Fruit fly (Drosophila melanogaster) whole organism, embryonic: ENCODE data around the gene CG18131.
A peak's percentile ranks its signal among the peaks of the same experiment; 100 is the strongest.

Experiments used
- Atf3 ChIP-seq: fragments of 200-800 bp; sonication (Bioruptor generic); optimal IDR thresholded peaks from 3 replicates; lab custom pipeline; 2016; ENCODE audit warnings: missing biosample characterization, missing genetic modification characterization
- CG11695 ChIP-seq: fragments of 200-800 bp; sonication (Bioruptor generic); IDR thresholded peaks from 3 replicates; pipeline ENCODE4 v1.3.6; 2022; ENCODE audit warnings: missing biosample characterization, missing genetic modification characterization
- CG1233 ChIP-seq: fragments of 200-800 bp; sonication (Bioruptor generic); optimal IDR thresholded peaks from 4 replicates; lab custom pipeline; 2018; ENCODE audit warnings: missing biosample characterization, mild to moderate bottlenecking, missing genetic modification characterization
- CG12659 ChIP-seq: fragments of 200-800 bp; sonication (Bioruptor generic); optimal IDR thresholded peaks from 3 replicates; lab custom pipeline; 2017; ENCODE audit warnings: mild to moderate bottlenecking, missing biosample characterization, missing genetic modification reagents, missing genetic modification characterization
- CG13424 ChIP-seq: fragments of 200-800 bp; sonication (Bioruptor generic); optimal IDR thresholded peaks from 2 replicates; lab custom pipeline; 2019; ENCODE audit warnings: missing biosample characterization, mild to moderate bottlenecking, missing genetic modification characterization, moderate library complexity
- CG15011 ChIP-seq: fragments of 200-800 bp; sonication (Bioruptor generic); optimal IDR thresholded peaks from 3 replicates; lab custom pipeline; 2018; ENCODE audit warnings: missing biosample characterization, mild to moderate bottlenecking, missing genetic modification characterization
- CG15601 ChIP-seq: fragments of 200-800 bp; sonication (Bioruptor generic); optimal IDR thresholded peaks from 3 replicates; lab custom pipeline; 2019; ENCODE audit warnings: missing biosample characterization, mild to moderate bottlenecking, missing genetic modification characterization, moderate library complexity
- CG16813 ChIP-seq: fragments of 200-800 bp; sonication (Bioruptor generic); IDR thresholded peaks from 3 replicates; pipeline ENCODE4 v1.3.6; 2022; ENCODE audit warnings: missing biosample characterization, missing genetic modification characterization; ENCODE audit not compliant: partially characterized antibody
- CG17186 ChIP-seq: fragments of 200-800 bp; sonication (Bioruptor generic); optimal IDR thresholded peaks from 3 replicates; lab custom pipeline; 2017; ENCODE audit warnings: missing biosample characterization, missing genetic modification reagents, missing genetic modification characterization
- CG17359 ChIP-seq: fragments of 200-800 bp; sonication (Bioruptor generic); optimal IDR thresholded peaks from 3 replicates; lab custom pipeline; 2018; ENCODE audit warnings: missing biosample characterization, mild to moderate bottlenecking, missing genetic modification characterization, moderate library complexity
- CG17361 ChIP-seq: fragments of 200-800 bp; sonication (Bioruptor generic); IDR thresholded peaks from 3 replicates; pipeline ENCODE4 v1.3.6; 2022; ENCODE audit warnings: missing biosample characterization, missing genetic modification characterization
- CG2116 ChIP-seq: fragments of 200-800 bp; sonication (Bioruptor generic); optimal IDR thresholded peaks from 3 replicates; lab custom pipeline; 2018; ENCODE audit warnings: missing biosample characterization, mild to moderate bottlenecking, missing genetic modification characterization
- CG30020 ChIP-seq: fragments of 200-800 bp; optimal IDR thresholded peaks from 2 replicates; lab custom pipeline; 2019; ENCODE audit warnings: missing biosample characterization, mild to moderate bottlenecking, missing genetic modification characterization, moderate library complexity
- CG4730 ChIP-seq: fragments of 200-800 bp; sonication (Bioruptor generic); IDR thresholded peaks from 2 replicates; pipeline ENCODE4 v1.3.6; 2022; ENCODE audit warnings: missing biosample characterization, missing genetic modification characterization
- CG6689 ChIP-seq: fragments of 200-800 bp; sonication (Bioruptor generic); IDR thresholded peaks from 2 replicates; pipeline ENCODE4 v1.3.6; 2022; ENCODE audit warnings: missing biosample characterization, missing genetic modification characterization
- CG9932 ChIP-seq: fragments of 200-800 bp; sonication (Bioruptor generic); IDR thresholded peaks from 2 replicates; pipeline ENCODE4 v1.3.6; 2022; ENCODE audit warnings: missing biosample characterization, missing genetic modification characterization
- CkIIα-i1 ChIP-seq: fragments of 200-800 bp; sonication (Bioruptor generic); IDR thresholded peaks from 2 replicates; pipeline ENCODE4 v1.3.6; 2022; ENCODE audit warnings: missing biosample characterization, missing genetic modification characterization
- Dip3 ChIP-seq: fragments of 200-800 bp; sonication (Bioruptor generic); optimal IDR thresholded peaks from 3 replicates; lab custom pipeline; 2016; ENCODE audit warnings: missing biosample characterization, missing genetic modification characterization
- Fer2 ChIP-seq: fragments of 200-800 bp; sonication (Bioruptor generic); optimal IDR thresholded peaks from 2 replicates; lab custom pipeline; 2018; ENCODE audit warnings: missing biosample characterization, mild to moderate bottlenecking, missing genetic modification characterization, moderate library complexity
- H15 ChIP-seq: fragments of 200-800 bp; sonication (Bioruptor generic); IDR thresholded peaks from 3 replicates; pipeline ENCODE4 v1.3.6; 2022; ENCODE audit warnings: missing biosample characterization, missing genetic modification characterization
- Hmr ChIP-seq: fragments of 200-800 bp; sonication (Bioruptor generic); optimal IDR thresholded peaks from 3 replicates; lab custom pipeline; 2017; ENCODE audit warnings: mild to moderate bottlenecking, missing biosample characterization, missing genetic modification reagents, missing genetic modification characterization
- Hr39 ChIP-seq: fragments of >200 bp; optimal IDR thresholded peaks from 2 replicates; lab custom pipeline; 2017
- Hr78 ChIP-seq, 2 experiments: fragments of 200-800 bp in 1 of 2; fragments of >200 bp in 1 of 2; sonication (Bioruptor generic) in 1 of 2; optimal IDR thresholded peaks; 2 replicates each; lab custom pipeline; 2017 to 2019; ENCODE audit warnings: missing biosample characterization in 2 of 2, missing genetic modification characterization in 2 of 2, mild to moderate bottlenecking in 1 of 2, moderate library complexity in 1 of 2
- NfI ChIP-seq: fragments of 200-800 bp; sonication (Bioruptor generic); optimal IDR thresholded peaks from 3 replicates; lab custom pipeline; 2018; ENCODE audit warnings: missing biosample characterization, mild to moderate bottlenecking, missing genetic modification characterization, moderate library complexity
- Spps ChIP-seq: fragments of 200-800 bp; sonication (Bioruptor generic); optimal IDR thresholded peaks from 2 replicates; lab custom pipeline; 2018; ENCODE audit warnings: missing biosample characterization, mild to moderate bottlenecking, missing genetic modification characterization
- Ssrp ChIP-seq: fragments of 200-800 bp; sonication (Bioruptor generic); optimal IDR thresholded peaks from 2 replicates; lab custom pipeline; 2018; ENCODE audit warnings: missing biosample characterization, mild to moderate bottlenecking, missing genetic modification characterization, moderate library complexity
- bab2 ChIP-seq: fragments of 200-800 bp; sonication (Bioruptor generic); optimal IDR thresholded peaks from 2 replicates; lab custom pipeline; 2016; ENCODE audit warnings: missing biosample characterization, missing genetic modification characterization
- bowl ChIP-seq: fragments of 200-800 bp; sonication (Bioruptor generic); IDR thresholded peaks from 2 replicates; pipeline ENCODE4 v1.3.6; 2022; ENCODE audit warnings: missing biosample characterization, missing genetic modification characterization
- chinmo ChIP-seq: fragments of 200-800 bp; sonication (Bioruptor generic); IDR thresholded peaks from 4 replicates; pipeline ENCODE4 v1.3.6; 2022; ENCODE audit warnings: missing biosample characterization, missing genetic modification characterization; ENCODE audit not compliant: partially characterized antibody
- crol ChIP-seq: fragments of 200-800 bp; sonication (Bioruptor generic); IDR thresholded peaks from 2 replicates; pipeline ENCODE4 v1.3.6; 2022; ENCODE audit warnings: missing biosample characterization, missing genetic modification characterization
- esg ChIP-seq: fragments of 200-800 bp; sonication (Bioruptor generic); conservative IDR thresholded peaks from 2 replicates; pipeline ENCODE4 v1.3.6; 2022; ENCODE audit warnings: missing biosample characterization, missing genetic modification characterization
- eve ChIP-seq, 2 experiments: fragments of >200 bp; optimal IDR thresholded peaks; 2 replicates each; lab custom pipeline; 2017; ENCODE audit warnings: missing biosample characterization in 2 of 2, missing genetic modification characterization in 2 of 2
- gce ChIP-seq: fragments of 200-800 bp; sonication (Bioruptor generic); IDR thresholded peaks from 3 replicates; pipeline ENCODE4 v1.3.6; 2022; ENCODE audit warnings: missing biosample characterization, missing genetic modification characterization
- jigr1 ChIP-seq: fragments of 200-800 bp; sonication (Bioruptor generic); IDR thresholded peaks from 3 replicates; pipeline ENCODE4 v1.3.6; 2022; ENCODE audit warnings: missing biosample characterization, missing genetic modification characterization
- mam ChIP-seq: fragments of 200-800 bp; sonication (Bioruptor generic); optimal IDR thresholded peaks from 3 replicates; lab custom pipeline; 2016; ENCODE audit warnings: missing biosample characterization, missing genetic modification characterization
- mirr ChIP-seq: fragments of 200-800 bp; sonication (Bioruptor generic); optimal IDR thresholded peaks from 3 replicates; lab custom pipeline; 2018; ENCODE audit warnings: missing biosample characterization, mild to moderate bottlenecking, missing genetic modification characterization
- nau ChIP-seq: fragments of 200-800 bp; sonication (Bioruptor generic); optimal IDR thresholded peaks from 3 replicates; lab custom pipeline; 2017; ENCODE audit warnings: missing biosample characterization, mild to moderate bottlenecking, missing genetic modification characterization, missing genetic modification reagents
- nerfin-1 ChIP-seq: fragments of 200-800 bp; sonication (Bioruptor generic); optimal IDR thresholded peaks from 3 replicates; lab custom pipeline; 2019; ENCODE audit warnings: missing biosample characterization, mild to moderate bottlenecking, missing genetic modification characterization, moderate library complexity
- pfk ChIP-seq: fragments of 200-800 bp; sonication (Bioruptor generic); optimal IDR thresholded peaks from 2 replicates; lab custom pipeline; 2018; ENCODE audit warnings: missing biosample characterization, mild to moderate bottlenecking, missing genetic modification characterization, moderate library complexity
- sc ChIP-seq, 3 experiments: fragments of >200 bp in 2 of 3; fragments of 200-800 bp in 1 of 3; sonication (Bioruptor generic) in 1 of 3; optimal IDR thresholded peaks; 2 replicates in 2 of 3; 3 replicates in 1 of 3; lab custom pipeline; 2017; ENCODE audit warnings: mild to moderate bottlenecking in 1 of 3, missing biosample characterization in 1 of 3, missing genetic modification characterization in 1 of 3, missing genetic modification reagents in 1 of 3
- schlank ChIP-seq: fragments of 200-800 bp; sonication (Bioruptor generic); optimal IDR thresholded peaks from 2 replicates; lab custom pipeline; 2018; ENCODE audit warnings: missing biosample characterization, mild to moderate bottlenecking, missing genetic modification characterization
- sim ChIP-seq: fragments of 200-800 bp; sonication (Bioruptor generic); IDR thresholded peaks from 2 replicates; pipeline ENCODE4 v1.3.6; 2022; ENCODE audit warnings: missing biosample characterization, missing genetic modification characterization
- stc ChIP-seq: fragments of 200-800 bp; sonication (Bioruptor generic); IDR thresholded peaks from 2 replicates; pipeline ENCODE4 v1.3.6; 2022; ENCODE audit warnings: missing biosample characterization, missing genetic modification characterization
- stwl ChIP-seq: fragments of 200-800 bp; sonication (Bioruptor generic); optimal IDR thresholded peaks from 3 replicates; lab custom pipeline; 2018; ENCODE audit warnings: missing biosample characterization, mild to moderate bottlenecking, missing genetic modification characterization, moderate library complexity
- tgo ChIP-seq: fragments of 200-800 bp; sonication (Bioruptor generic); IDR thresholded peaks from 3 replicates; pipeline ENCODE4 v1.3.6; 2022; ENCODE audit warnings: missing biosample characterization, missing genetic modification characterization
- tio ChIP-seq: fragments of 200-800 bp; sonication (Bioruptor generic); optimal IDR thresholded peaks from 2 replicates; lab custom pipeline; 2017; ENCODE audit warnings: missing biosample characterization, missing genetic modification characterization, inconsistent platforms
- tna ChIP-seq: fragments of 200-800 bp; sonication (Bioruptor generic); IDR thresholded peaks from 2 replicates; pipeline ENCODE4 v1.3.6; 2022; ENCODE audit warnings: missing biosample characterization, missing genetic modification characterization; ENCODE audit not compliant: partially characterized antibody
- ttk ChIP-seq: fragments of 200-800 bp; sonication (Bioruptor generic); IDR thresholded peaks from 2 replicates; pipeline ENCODE4 v2.1.2; 2022; ENCODE audit warnings: missing biosample characterization, missing genetic modification characterization
- tup ChIP-seq: fragments of 200-800 bp; sonication (Bioruptor generic); optimal IDR thresholded peaks from 2 replicates; lab custom pipeline; 2016; ENCODE audit warnings: missing biosample characterization, mild to moderate bottlenecking, missing genetic modification characterization, moderate library complexity
- vvl ChIP-seq: fragments of 200-800 bp; sonication (Bioruptor generic); IDR thresholded peaks from 2 replicates; pipeline ENCODE4 v1.3.6; 2022; ENCODE audit warnings: missing biosample characterization, missing genetic modification characterization

The CG18131 gene

dm6 chr2L:1470009-1470408, 30.4 kb downstream of the CG18131 start (continued):
- TF ChIP-seq ttk (GFP tag; lab: Robert Waterston, UW): no peak
- TF ChIP-seq Fer2 (tag; lab: Kevin White, UChicago): no peak
- no peak for TF ChIP-seq gce (GFP tag; lab: Robert Waterston, UW)
- TF ChIP-seq jigr1 (GFP tag; lab: Robert Waterston, UW): no peak
- no peak for TF ChIP-seq eve (GFP tag; optimal IDR thresholded peaks at IDR 0.05; lab: Kevin White, UChicago)
- no peak for TF ChIP-seq Hr39
- TF ChIP-seq bab2: no peak
- TF ChIP-seq H15 (GFP tag; lab: Robert Waterston, UW): no peak
- no peak for TF ChIP-seq Atf3 (GFP tag; lab: Kevin White, UChicago)
- peak; percentile 35 for TF ChIP-seq nerfin-1
- TF ChIP-seq CG15601 (tag; lab: Kevin White, UChicago): no peak
- TF ChIP-seq Ssrp (tag; lab: Kevin White, UChicago): peak; percentile 22
- no peak for TF ChIP-seq stwl
- no peak for TF ChIP-seq CG2116 (GFP tag; lab: Kevin White, UChicago)
- TF ChIP-seq tgo: 0 out of 3 replicates have a peak, but pooled peaks have one; percentile 20
- no peak for TF ChIP-seq CG17359
- TF ChIP-seq CG11695 (GFP tag; lab: Robert Waterston, UW): no peak
- 0 out of 2 replicates have a peak, but pooled peaks have one; percentile 27 for TF ChIP-seq CG6689 (GFP tag; lab: Robert Waterston, UW)
- no peak for TF ChIP-seq Dip3
- no peak; the same call in 1 of the 2 replicates for TF ChIP-seq vvl (GFP tag; lab: Robert Waterston, UW)
- TF ChIP-seq CG4730 (GFP tag; lab: Robert Waterston, UW): no peak
- TF ChIP-seq NfI (GFP tag; lab: Kevin White, UChicago): no peak
- no peak for TF ChIP-seq sc (optimal IDR thresholded peaks at IDR 0.05; lab: Kevin White, UChicago)
- no peak for TF ChIP-seq sc (GFP tag; optimal IDR thresholded peaks at IDR 0.05; lab: Kevin White, UChicago)
- TF ChIP-seq esg (GFP tag; lab: Robert Waterston, UW): no peak
- no peak for TF ChIP-seq CkIIα-i1
- TF ChIP-seq CG12659 (GFP tag; lab: Kevin White, UChicago): no peak
- TF ChIP-seq CG1233 (GFP tag; lab: Kevin White, UChicago): no peak
- TF ChIP-seq schlank: no peak

dm6 chr2L:1463362-1463908, 37.0 kb downstream of the CG18131 start:
- TF ChIP-seq CG15011 (GFP tag; lab: Kevin White, UChicago) (no peak), CG17186 (GFP tag; lab: Kevin White, UChicago) (no peak), Ssrp (tag; lab: Kevin White, UChicago) (no peak), sim (GFP tag; lab: Robert Waterston, UW) (no peak), bowl (GFP tag; lab: Robert Waterston, UW) (no peak), tup (GFP tag; lab: Kevin White, UChicago) (no peak), crol (GFP tag; lab: Robert Waterston, UW) (0 out of 2 replicates have a peak, but pooled peaks have one; percentile 14), CG16813 (GFP tag; lab: Robert Waterston, UW) (no peak), schlank (no peak), tna (GFP tag; lab: Robert Waterston, UW) (no peak), Spps (tag; lab: Kevin White, UChicago) (no peak), Hr78 (GFP tag; optimal IDR thresholded peaks at IDR 0.05; lab: Kevin White, UChicago) (peak in 1 of 2 experiments; percentile 3), chinmo (GFP tag; lab: Robert Waterston, UW) (no peak), Hmr (GFP tag; lab: Kevin White, UChicago) (no peak), gce (GFP tag; lab: Robert Waterston, UW) (no peak), tio (GFP tag; lab: Kevin White, UChicago) (no peak), pfk (GFP tag; lab: Kevin White, UChicago) (no peak), CG6689 (GFP tag; lab: Robert Waterston, UW) (no peak), CG30020 (no peak), nau (no peak), CG12659 (GFP tag; lab: Kevin White, UChicago) (no peak), CG17361 (GFP tag; lab: Robert Waterston, UW) (no peak), stc (no peak), CG13424 (no peak), mirr (no peak), CG9932 (GFP tag; lab: Robert Waterston, UW) (no peak), mam (GFP tag; lab: Kevin White, UChicago) (no peak)
